Worm (Caenorhabditis elegans) whole organism, L4 larva: ENCODE measurements around the gene gur-3.

Source experiments
- F26F4.8 ChIP-seq: fragments of 200-800 bp; sonication (Bioruptor generic); conservative IDR thresholded peaks from 2 replicates; pipeline ENCODE4 v1.3.6; 2022; ENCODE audit warnings: missing genetic modification characterization, missing compliant biosample characterization
- F37D6.2 ChIP-seq: sonication (generic microtip); optimal IDR thresholded peaks from 2 replicates; lab custom pipeline; 2016; ENCODE audit warnings: mild to moderate bottlenecking, missing genetic modification characterization, missing compliant biosample characterization
- F49E8.2 ChIP-seq: sonication (generic microtip); optimal IDR thresholded peaks from 2 replicates; lab custom pipeline; 2016; ENCODE audit warnings: missing compliant biosample characterization, mild to moderate bottlenecking, missing genetic modification characterization, borderline replicate concordance
- R02D3.7 ChIP-seq: fragments of 150-350 bp; sonication (generic microtip); optimal IDR thresholded peaks from 3 replicates; lab custom pipeline; 2014; ENCODE audit warnings: missing biosample characterization, missing genetic modification characterization
- ZK337.2 ChIP-seq: fragments of 200-800 bp; sonication (Bioruptor generic); IDR thresholded peaks from 2 replicates; pipeline ENCODE4 v1.3.6; 2022; ENCODE audit warnings: missing genetic modification reagents, missing genetic modification characterization, missing compliant biosample characterization
- aha-1 ChIP-seq: fragments of 150-350 bp; peaks from one replicate; lab custom pipeline; 2014; ENCODE audit warnings: missing biosample characterization, missing genetic modification characterization
- attf-4 ChIP-seq: sonication (generic microtip); optimal IDR thresholded peaks from 3 replicates; lab custom pipeline; 2017; ENCODE audit warnings: missing biosample characterization, missing genetic modification characterization
- ceh-20 ChIP-seq: fragments of 200-800 bp; sonication (Bioruptor generic); IDR thresholded peaks from 2 replicates; pipeline ENCODE4 v1.3.6; 2022; ENCODE audit warnings: missing genetic modification reagents, missing genetic modification characterization, missing compliant biosample characterization
- daf-12 ChIP-seq: fragments of 150-350 bp; optimal IDR thresholded peaks from 2 replicates; lab custom pipeline; 2014; ENCODE audit warnings: missing biosample characterization, missing genetic modification reagents, missing genetic modification characterization
- daf-16 ChIP-seq, 3 experiments: sonication (generic microtip); optimal IDR thresholded peaks; 2 replicates each; lab custom pipeline; 2016 to 2017; ENCODE audit warnings: missing genetic modification characterization in 3 of 3, missing genetic modification reagents in 3 of 3, mild to moderate bottlenecking in 2 of 3, missing compliant biosample characterization in 2 of 3, missing biosample characterization in 1 of 3, moderate library complexity in 1 of 3
- daf-8 ChIP-seq: fragments of 200-800 bp; sonication (Bioruptor generic); IDR thresholded peaks from 2 replicates; pipeline ENCODE4 v1.3.6; 2022; ENCODE audit warnings: missing genetic modification characterization, missing compliant biosample characterization
- dmd-9 ChIP-seq: fragments of 200-800 bp; sonication (Bioruptor generic); IDR thresholded peaks from 2 replicates; pipeline ENCODE4 v1.3.6; 2022; ENCODE audit warnings: missing genetic modification reagents, missing genetic modification characterization, missing compliant biosample characterization
- dpl-1 ChIP-seq: fragments of 150-350 bp; optimal IDR thresholded peaks from 2 replicates; lab custom pipeline; 2014; ENCODE audit warnings: missing biosample characterization, missing genetic modification reagents, missing genetic modification characterization
- egl-43 ChIP-seq: fragments of 200-800 bp; sonication (Bioruptor generic); IDR thresholded peaks from 2 replicates; pipeline ENCODE4 v1.3.6; 2022; ENCODE audit warnings: missing genetic modification reagents, missing genetic modification characterization, missing compliant biosample characterization
- hlh-30 ChIP-seq: sonication (generic microtip); optimal IDR thresholded peaks from 2 replicates; lab custom pipeline; 2017; ENCODE audit warnings: antibody characterized with exemption, mild to moderate bottlenecking, missing genetic modification characterization, missing compliant biosample characterization; ENCODE audit not compliant: insufficient read depth
- hmg-1.1 ChIP-seq: fragments of 200-800 bp; sonication (Bioruptor generic); IDR thresholded peaks from 2 replicates; pipeline ENCODE4 v1.3.6; 2022; ENCODE audit warnings: missing genetic modification reagents, missing genetic modification characterization, missing compliant biosample characterization
- jun-1 ChIP-seq: fragments of 150-350 bp; optimal IDR thresholded peaks from 2 replicates; lab custom pipeline; 2014; ENCODE audit warnings: missing biosample characterization, missing genetic modification reagents, missing genetic modification characterization
- lin-38 ChIP-seq: fragments of 200-800 bp; sonication (Bioruptor generic); IDR thresholded peaks from 2 replicates; pipeline ENCODE4 v1.3.6; 2022; ENCODE audit warnings: missing genetic modification reagents, missing genetic modification characterization, missing compliant biosample characterization
- lsy-2 ChIP-seq, 2 experiments: fragments of 150-350 bp in 1 of 2; sonication (generic microtip) in 1 of 2; optimal IDR thresholded peaks; 2 replicates each; lab custom pipeline; 2014 to 2017; ENCODE audit warnings: missing biosample characterization in 2 of 2, missing genetic modification characterization in 2 of 2
- mdl-1 ChIP-seq, 2 experiments: fragments of 150-350 bp in 1 of 2; sonication (generic microtip) in 1 of 2; optimal IDR thresholded peaks; 2 replicates each; lab custom pipeline; 2014 to 2017; ENCODE audit warnings: missing biosample characterization in 2 of 2, missing genetic modification characterization in 2 of 2
- mep-1 ChIP-seq: fragments of 150-350 bp; sonication (generic microtip); optimal IDR thresholded peaks from 3 replicates; lab custom pipeline; 2014; ENCODE audit warnings: missing biosample characterization, missing genetic modification characterization
- mes-2 ChIP-seq: sonication (generic microtip); optimal IDR thresholded peaks from 2 replicates; lab custom pipeline; 2016; ENCODE audit warnings: missing genotype, mild to moderate bottlenecking, missing genetic modification characterization, missing compliant biosample characterization; ENCODE audit not compliant: poor library complexity, severe bottlenecking
- nhr-102 ChIP-seq: sonication (generic microtip); optimal IDR thresholded peaks from 2 replicates; lab custom pipeline; 2016; ENCODE audit warnings: mild to moderate bottlenecking, missing genetic modification characterization, moderate library complexity, missing compliant biosample characterization
- nhr-11 ChIP-seq: fragments of 150-350 bp; optimal IDR thresholded peaks from 2 replicates; lab custom pipeline; 2014; ENCODE audit warnings: missing biosample characterization, missing genetic modification characterization
- nhr-111 ChIP-seq: fragments of 200-800 bp; sonication (Bioruptor generic); optimal IDR thresholded peaks from 2 replicates; lab custom pipeline; 2018; ENCODE audit warnings: mild to moderate bottlenecking, missing genetic modification characterization, missing compliant biosample characterization
- nhr-237 ChIP-seq: sonication (generic microtip); optimal IDR thresholded peaks from 2 replicates; lab custom pipeline; 2017; ENCODE audit warnings: missing biosample characterization, missing genetic modification characterization
- nhr-25 ChIP-seq: sonication (generic microtip); optimal IDR thresholded peaks from 2 replicates; lab custom pipeline; 2017; ENCODE audit warnings: missing genetic modification characterization, mild to moderate bottlenecking, missing compliant biosample characterization, antibody characterized with exemption, moderate library complexity, borderline replicate concordance; ENCODE audit not compliant: insufficient read depth
- nhr-48 ChIP-seq: sonication (generic microtip); optimal IDR thresholded peaks from 2 replicates; lab custom pipeline; 2016; ENCODE audit warnings: mild to moderate bottlenecking, missing genetic modification characterization, missing compliant biosample characterization
- nhr-6 ChIP-seq: fragments of 150-350 bp; optimal IDR thresholded peaks from 2 replicates; lab custom pipeline; 2014; ENCODE audit warnings: missing biosample characterization, missing genetic modification characterization
- pha-4 ChIP-seq, 2 experiments: fragments of 150-350 bp in 1 of 2; fragments of 200-800 bp in 1 of 2; sonication (Bioruptor generic) in 1 of 2; IDR thresholded peaks in 1 of 2; optimal IDR thresholded peaks in 1 of 2; 2 replicates each; pipeline versions ENCODE4 v1.3.6 to Lab custom; 2014 to 2022; ENCODE audit warnings: missing genetic modification characterization in 2 of 2, missing genetic modification reagents in 2 of 2, missing biosample characterization in 1 of 2, missing compliant biosample characterization in 1 of 2
- pqm-1 ChIP-seq: sonication (generic microtip); optimal IDR thresholded peaks from 2 replicates; lab custom pipeline; 2017; ENCODE audit warnings: missing biosample characterization, missing genetic modification characterization
- rbr-2 ChIP-seq: sonication (generic microtip); optimal IDR thresholded peaks from 2 replicates; lab custom pipeline; 2016; ENCODE audit warnings: missing genotype, missing genetic modification characterization, missing compliant biosample characterization
- set-16 ChIP-seq: fragments of 200-800 bp; sonication (Bioruptor generic); IDR thresholded peaks from 2 replicates; pipeline ENCODE4 v1.3.6; 2022; ENCODE audit warnings: missing genetic modification reagents, missing genetic modification characterization, missing compliant biosample characterization
- spr-1 ChIP-seq: sonication (generic microtip); optimal IDR thresholded peaks from 2 replicates; lab custom pipeline; 2016; ENCODE audit warnings: mild to moderate bottlenecking, missing genetic modification characterization, missing compliant biosample characterization
- tag-97 ChIP-seq: fragments of 200-800 bp; sonication (Bioruptor generic); IDR thresholded peaks from 2 replicates; pipeline ENCODE4 v1.3.6; 2022; ENCODE audit warnings: missing genetic modification characterization, missing compliant biosample characterization
- unc-62 ChIP-seq, 3 experiments: fragments of 150-350 bp in 1 of 3; sonication (generic microtip); optimal IDR thresholded peaks in 2 of 3; peaks in 1 of 3; 1 replicate in 1 of 3; 2 replicates in 2 of 3; lab custom pipeline; 2014 to 2017; ENCODE audit warnings: missing biosample characterization in 3 of 3, missing genetic modification characterization in 3 of 3, missing genetic modification reagents in 3 of 3, missing genotype in 1 of 3
- vab-7 ChIP-seq: fragments of 200-800 bp; sonication (Bioruptor generic); IDR thresholded peaks from 2 replicates; pipeline ENCODE4 v1.3.6; 2022; ENCODE audit warnings: missing genetic modification reagents, missing genetic modification characterization, missing compliant biosample characterization
- zfp-2 ChIP-seq: sonication (generic microtip); optimal IDR thresholded peaks from 2 replicates; lab custom pipeline; 2016; ENCODE audit warnings: mild to moderate bottlenecking, missing genetic modification characterization, missing compliant biosample characterization
- zip-2 ChIP-seq: fragments of 150-350 bp; optimal IDR thresholded peaks from 2 replicates; lab custom pipeline; 2014; ENCODE audit warnings: missing biosample characterization, missing genetic modification characterization

The gur-3 gene

ce11 chrX:10429203-10429602 lies 23.1 kb upstream of the gur-3 start:
- 0 out of 2 replicates have a peak, but pooled peaks have one; percentile 6 for TF ChIP-seq hmg-1.1
- no peak for TF ChIP-seq daf-16 (GFP tag; optimal IDR thresholded peaks at IDR 0.05; lab: Kevin White, UChicago)
- TF ChIP-seq daf-16 (tag; optimal IDR thresholded peaks at IDR 0.05; lab: Kevin White, UChicago), result no peak
- no peak for TF ChIP-seq unc-62 (GFP tag; optimal IDR thresholded peaks at IDR 0.05 in 1 of 2; lab: Kevin White, UChicago)
- TF ChIP-seq unc-62 (tag; optimal IDR thresholded peaks at IDR 0.05; lab: Kevin White, UChicago), result no peak
- peak; percentile 15 for TF ChIP-seq nhr-25 (tag; lab: Kevin White, UChicago)

ce11 chrX:10428557-10428956 lies 22.5 kb upstream of the gur-3 start, which contains the start of gene mig-15:
Gene mig-15, minus strand, starts transcription at chrX:10428657.
- TF ChIP-seq daf-16 (GFP tag; optimal IDR thresholded peaks at IDR 0.05; lab: Kevin White, UChicago) (no peak), daf-16 (tag; optimal IDR thresholded peaks at IDR 0.05; lab: Kevin White, UChicago) (peak; percentile 24), F37D6.2 (tag; lab: Kevin White, UChicago) (no peak)

DNA sequence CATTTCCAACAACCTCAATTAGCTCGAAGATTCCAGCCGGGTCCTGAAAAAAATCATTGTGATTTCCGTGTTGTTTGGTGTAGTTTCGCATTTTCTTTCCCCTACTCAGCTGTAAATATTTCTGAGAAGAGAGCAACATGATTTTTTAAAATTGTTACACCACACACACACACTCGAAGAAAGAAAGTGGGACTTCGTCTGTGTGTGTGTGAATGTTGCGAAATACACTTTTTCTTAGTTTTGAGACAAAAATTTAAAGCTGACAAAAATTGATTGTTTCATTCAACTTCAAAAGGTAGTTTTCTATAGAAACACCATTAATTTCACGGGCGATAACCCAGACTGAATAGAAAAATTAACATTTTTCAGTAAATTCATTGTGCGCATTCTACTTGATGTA lies 22.0 kb upstream of the gur-3 start:
- no peak for TF ChIP-seq attf-4
- no peak for TF ChIP-seq lsy-2 (tag; optimal IDR thresholded peaks at IDR 0.05; lab: Kevin White, UChicago)
- no peak for TF ChIP-seq lin-38
- no peak for TF ChIP-seq tag-97
- TF ChIP-seq mes-2 (tag; lab: Kevin White, UChicago), result no peak
- TF ChIP-seq daf-8 (GFP tag; lab: Robert Waterston, UW), result no peak
- TF ChIP-seq nhr-237, result no peak
- no peak for TF ChIP-seq nhr-48 (tag; lab: Kevin White, UChicago)

DNA sequence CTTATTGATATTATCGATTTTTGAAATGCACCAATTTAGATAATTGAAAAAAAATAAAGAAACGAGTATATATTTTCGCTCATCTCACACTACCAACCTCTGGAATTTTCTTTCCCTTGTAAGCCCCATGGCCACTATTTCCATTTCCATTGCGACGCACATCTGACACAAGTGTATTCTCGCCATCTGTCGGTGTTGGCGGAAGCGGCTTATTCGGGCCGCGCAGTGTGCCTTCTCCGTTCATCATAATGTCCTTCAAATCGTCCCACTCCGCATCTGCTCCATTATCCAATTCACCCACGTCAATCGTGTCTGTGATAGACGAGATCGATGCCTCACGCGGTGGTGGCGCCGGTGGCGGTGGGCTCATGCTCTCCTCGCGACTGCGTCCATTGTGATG lies 18.6 kb upstream of the gur-3 start:
- TF ChIP-seq vab-7, result 0 out of 2 replicates have a peak, but pooled peaks have one; percentile 17
- TF ChIP-seq set-16, result peak; percentile 49; the same call in 1 of the 2 replicates
- 0 out of 2 replicates have a peak, but pooled peaks have one; percentile 9 for TF ChIP-seq egl-43 (GFP tag; lab: Robert Waterston, UW)
- no peak for TF ChIP-seq lsy-2 (tag; optimal IDR thresholded peaks at IDR 0.05; lab: Kevin White, UChicago)
- TF ChIP-seq, all 104 proteins: peak for 3

DNA sequence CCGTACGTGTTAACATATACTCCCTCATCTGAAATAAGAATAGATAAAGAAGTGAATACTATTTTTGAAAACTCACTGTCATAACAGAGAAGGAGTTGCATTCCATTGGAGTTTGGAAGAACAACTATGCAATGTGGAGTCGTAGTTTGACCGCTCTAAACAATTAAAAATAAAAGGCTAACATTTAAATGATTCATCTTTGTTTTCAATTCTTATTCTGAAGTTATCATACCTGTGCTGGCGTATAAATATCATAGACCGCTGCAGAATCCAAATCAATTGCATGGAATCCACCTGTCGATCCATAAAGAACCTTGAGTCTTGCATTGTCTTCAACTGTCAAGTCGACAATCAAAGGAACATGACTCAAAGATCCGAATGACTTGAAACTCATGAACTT lies 16.6 kb upstream of the gur-3 start:
- TF ChIP-seq zfp-2, result no peak
- TF ChIP-seq daf-8 (GFP tag; lab: Robert Waterston, UW), result no peak
- TF ChIP-seq F49E8.2 (tag; lab: Kevin White, UChicago), result no peak
- TF ChIP-seq zip-2 (tag; lab: Kevin White, UChicago), result no peak
- no peak for TF ChIP-seq pqm-1 (tag; lab: Kevin White, UChicago)
- TF ChIP-seq aha-1 (tag; lab: Kevin White, UChicago), result peak; percentile 96
- TF ChIP-seq hmg-1.1, result no peak
- no peak for TF ChIP-seq set-16

DNA sequence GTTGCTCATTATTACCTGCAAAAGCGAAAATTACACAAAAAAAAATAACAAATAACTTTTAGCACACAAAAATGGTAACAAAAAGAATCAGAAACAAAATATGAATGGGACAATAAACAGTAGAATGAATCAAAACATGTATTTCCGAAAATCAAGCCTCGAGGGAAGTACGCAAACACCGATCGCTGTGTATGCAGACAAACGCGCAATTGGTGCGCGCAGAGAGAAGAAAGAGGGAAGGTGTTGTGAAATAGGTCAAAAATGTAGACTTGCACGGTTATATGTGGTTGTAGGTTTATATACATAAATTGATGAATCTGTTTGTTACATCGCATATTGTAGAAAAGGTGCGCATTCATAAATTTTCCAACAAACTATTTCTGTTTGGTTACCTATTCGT lies 13.6 kb upstream of the gur-3 start, which contains the start of gene cdk-11.2:
Gene cdk-11.2, minus strand, starts transcription at position 23 of the 400 bp plus-strand sequence.
- TF ChIP-seq ZK337.2 (GFP tag; lab: Robert Waterston, UW) (no peak), hlh-30 (tag; lab: Kevin White, UChicago) (peak; percentile 71), daf-12 (no peak), nhr-6 (tag; lab: Kevin White, UChicago) (peak; percentile 79), dmd-9 (GFP tag; lab: Robert Waterston, UW) (no peak), daf-16 (GFP tag; optimal IDR thresholded peaks at IDR 0.05; lab: Kevin White, UChicago) (no peak), daf-16 (tag; optimal IDR thresholded peaks at IDR 0.05; lab: Kevin White, UChicago) (peak; percentile 70), F37D6.2 (tag; lab: Kevin White, UChicago) (no peak), F26F4.8 (GFP tag; lab: Robert Waterston, UW) (no peak), nhr-111 (no peak), jun-1 (tag; lab: Kevin White, UChicago) (no peak), ceh-20 (GFP tag; lab: Robert Waterston, UW) (no peak), pqm-1 (tag; lab: Kevin White, UChicago) (peak; percentile 24), spr-1 (tag; lab: Kevin White, UChicago) (no peak), pha-4 (GFP tag; IDR thresholded peaks at IDR 0.05; lab: Robert Waterston, UW) (no peak), pha-4 (tag; optimal IDR thresholded peaks at IDR 0.05; lab: Kevin White, UChicago) (peak; percentile 94), dpl-1 (peak; percentile 62), R02D3.7 (tag; lab: Kevin White, UChicago) (no peak), mdl-1 (tag; optimal IDR thresholded peaks at IDR 0.05; lab: Kevin White, UChicago) (peak in 1 of 2 experiments; percentile 64), rbr-2 (peak; percentile 60), nhr-102 (no peak), nhr-11 (peak; percentile 37), nhr-237 (no peak), hmg-1.1 (peak; percentile 43; the same call in 1 of the 2 replicates), mep-1 (tag; lab: Kevin White, UChicago) (no peak)
